Worm (Caenorhabditis elegans) whole organism, L4 larva: Measurements from ENCODE around the gene hecw-1.
"Not testable (repeated sequence)": the region's sequence is repeated elsewhere in the genome, so short reads cannot be mapped to it uniquely, and the experiment has no call there.

ENCODE experiments used
- aha-1 ChIP-seq: fragments of 150-350 bp; peaks from one replicate; lab custom pipeline; 2014; ENCODE audit warnings: missing biosample characterization, missing genetic modification characterization
- ama-1 ChIP-seq: fragments of 150-350 bp; optimal IDR thresholded peaks from 2 replicates; lab custom pipeline; 2014; ENCODE audit warnings: inconsistent platforms, mixed read lengths
- ceh-82 ChIP-seq: sonication (generic microtip); optimal IDR thresholded peaks from 2 replicates; lab custom pipeline; 2017; ENCODE audit warnings: missing biosample characterization, missing genetic modification characterization
- lin-39 ChIP-seq: fragments of 150-350 bp; optimal IDR thresholded peaks from 2 replicates; lab custom pipeline; 2014; ENCODE audit warnings: missing biosample characterization, missing genetic modification reagents, missing genetic modification characterization
- mdl-1 ChIP-seq, 2 experiments: fragments of 150-350 bp in 1 of 2; sonication (generic microtip) in 1 of 2; optimal IDR thresholded peaks; 2 replicates each; lab custom pipeline; 2014 to 2017; ENCODE audit warnings: missing biosample characterization in 2 of 2, missing genetic modification characterization in 2 of 2
- nhr-237 ChIP-seq: sonication (generic microtip); optimal IDR thresholded peaks from 2 replicates; lab custom pipeline; 2017; ENCODE audit warnings: missing biosample characterization, missing genetic modification characterization
- snpc-4 ChIP-seq: fragments of 150-350 bp; optimal IDR thresholded peaks from 2 replicates; lab custom pipeline; 2014; ENCODE audit warnings: missing biosample characterization, missing genetic modification characterization
- unc-130 ChIP-seq: sonication (generic microtip); optimal IDR thresholded peaks from 2 replicates; lab custom pipeline; 2016; ENCODE audit warnings: missing genetic modification reagents, missing genetic modification characterization, missing compliant biosample characterization
- unc-62 ChIP-seq, 3 experiments: fragments of 150-350 bp in 1 of 3; sonication (generic microtip); optimal IDR thresholded peaks in 2 of 3; peaks in 1 of 3; 1 replicate in 1 of 3; 2 replicates in 2 of 3; lab custom pipeline; 2014 to 2017; ENCODE audit warnings: missing biosample characterization in 3 of 3, missing genetic modification characterization in 3 of 3, missing genetic modification reagents in 3 of 3, missing genotype in 1 of 3
- ztf-7 ChIP-seq: fragments of 150-350 bp; optimal IDR thresholded peaks from 2 replicates; lab custom pipeline; 2014; ENCODE audit warnings: missing biosample characterization, missing genetic modification characterization

ce11 chrIII:3332736-3333135 is 57.0 kb downstream of the hecw-1 start, which contains the start of gene Y53G8AR.1:
- not testable (repeated sequence) for TF ChIP-seq unc-62 (GFP tag; optimal IDR thresholded peaks at IDR 0.05 in 1 of 2; lab: Kevin White, UChicago); unc-62 (tag; optimal IDR thresholded peaks at IDR 0.05; lab: Kevin White, UChicago); aha-1 (tag; lab: Kevin White, UChicago); lin-39; snpc-4; ztf-7; mdl-1 (tag; optimal IDR thresholded peaks at IDR 0.05; lab: Kevin White, UChicago); ama-1; ceh-82 (tag; lab: Kevin White, UChicago); unc-130 (GFP tag; lab: Kevin White, UChicago); nhr-237
